Fruit fly (Drosophila melanogaster) whole organism, larva: Measurements from ENCODE around the gene CG13484.

Source experiments
- noc ChIP-seq: fragments of 200-800 bp; sonication (Bioruptor generic); optimal IDR thresholded peaks from 3 replicates; lab custom pipeline; 2019; ENCODE audit warnings: missing biosample characterization, mild to moderate bottlenecking, missing genetic modification characterization, moderate library complexity

The CG13484 gene

DNA sequence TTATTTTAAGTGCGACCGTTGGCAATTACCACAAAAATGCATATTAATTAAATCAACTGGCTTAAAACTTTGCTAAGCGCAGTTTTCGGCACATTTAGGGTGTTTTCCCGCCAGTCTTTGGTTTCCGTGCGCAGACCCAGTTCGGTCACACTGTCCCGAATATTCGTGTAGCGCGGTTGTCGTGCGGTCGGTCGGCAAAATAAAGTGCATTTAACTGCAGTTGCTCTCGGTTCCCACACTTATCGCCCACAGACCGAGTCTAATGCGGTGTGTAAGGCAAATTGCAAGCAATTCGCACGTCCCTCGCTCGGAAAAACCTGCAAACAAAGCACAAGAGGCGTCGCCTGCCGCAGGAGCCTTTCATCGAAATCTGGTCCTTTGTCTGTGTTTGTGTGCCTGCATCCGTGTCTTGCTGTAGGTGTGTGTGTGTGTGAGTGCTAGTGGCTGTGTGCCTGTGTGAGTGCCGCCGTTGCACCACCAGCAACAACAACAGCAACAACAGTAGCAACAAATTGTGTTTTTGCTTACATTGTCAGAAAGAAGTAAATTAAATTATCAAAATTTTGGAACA is at the start of gene CG13484, which contains the start of gene Frl:
Gene CG13484 (minus strand): TSS at position 7 of the 571 bp plus-strand sequence.
Gene Frl (plus strand): TSS at position 143 of the 571 bp plus-strand sequence.
- no peak for TF ChIP-seq noc (tag; lab: Kevin White, UChicago)

dm6 chr3L:14101421-14102130 is 48.7 kb upstream of the CG13484 start:
- TF ChIP-seq noc (tag; lab: Kevin White, UChicago), result no peak

dm6 chr3L:14100058-14100457 is 47.2 kb upstream of the CG13484 start:
- TF ChIP-seq noc (tag; lab: Kevin White, UChicago), result no peak

dm6 chr3L:14097941-14098545 is 45.2 kb upstream of the CG13484 start, which contains the start of gene Fbp1:
TSS of gene Fbp1 (minus strand) at chr3L:14098053.
- TF ChIP-seq noc (tag; lab: Kevin White, UChicago), result no peak

DNA sequence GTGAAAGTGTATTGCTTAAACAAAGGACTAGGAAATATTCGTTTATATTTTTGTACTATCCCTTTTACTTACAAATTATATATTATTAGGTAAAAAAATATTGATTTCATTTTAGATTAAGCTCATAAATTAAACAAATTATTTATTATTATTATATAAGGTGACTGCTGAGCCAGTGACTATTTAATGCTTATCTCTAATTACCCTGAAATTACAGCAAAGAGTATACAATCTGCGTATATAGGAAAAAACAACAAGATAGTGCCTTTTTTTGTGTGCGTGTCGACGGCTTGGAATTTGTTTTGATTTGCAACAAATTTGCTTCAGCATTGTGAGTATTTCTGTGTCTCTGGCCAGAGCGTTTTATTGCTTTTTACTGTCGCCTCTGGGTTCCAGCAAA is 36.6 kb upstream of the CG13484 start:
- no peak for TF ChIP-seq noc (tag; lab: Kevin White, UChicago)

- no peak for TF ChIP-seq noc (tag; lab: Kevin White, UChicago)
These were observed 36.1 kb upstream of the CG13484 start for dm6 chr3L:14089010-14089409.

dm6 chr3L:14086225-14086624 is 33.3 kb upstream of the CG13484 start:
- no peak for TF ChIP-seq noc (tag; lab: Kevin White, UChicago)

DNA sequence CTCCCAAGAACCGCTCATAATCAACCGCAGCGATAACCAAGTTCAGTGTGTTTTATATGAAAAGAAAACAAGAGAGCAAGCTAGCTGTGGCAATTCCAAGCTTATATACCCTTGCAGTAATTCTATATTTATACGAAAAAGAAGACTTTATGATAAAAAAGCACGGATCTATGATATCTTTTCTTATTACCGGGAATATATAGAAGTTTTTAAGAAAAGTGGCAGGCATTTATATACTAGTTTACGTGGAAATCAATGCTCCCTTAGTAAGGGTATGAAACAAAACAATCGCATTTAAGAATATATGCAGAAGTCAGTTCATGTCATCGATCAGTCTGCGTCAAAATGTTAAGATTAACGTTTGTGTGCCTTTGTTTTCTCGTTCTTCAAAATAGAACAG is 30.4 kb upstream of the CG13484 start, which contains the start of gene CG8100:
Gene CG8100 (plus strand): TSS at position 333 of the 400 bp plus-strand sequence.
- TF ChIP-seq noc (tag; lab: Kevin White, UChicago), result no peak

DNA sequence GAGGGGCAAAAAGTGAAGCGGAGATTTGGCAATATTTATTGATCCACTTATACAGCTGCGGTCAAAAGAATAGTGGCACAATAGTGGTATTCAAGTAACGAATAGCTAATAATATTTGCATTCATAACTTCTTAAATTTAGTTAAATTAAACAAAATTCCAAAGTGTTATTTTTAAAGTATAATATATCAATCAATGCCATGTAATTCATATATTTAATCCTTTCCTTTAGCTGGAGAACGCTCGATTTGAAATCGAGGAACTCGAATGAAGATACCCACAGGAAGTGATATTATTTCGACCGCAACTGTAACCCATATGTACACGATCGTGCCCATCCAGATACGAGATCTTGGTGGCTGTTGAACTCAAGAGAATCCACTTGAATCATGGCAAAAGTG is 26.3 kb upstream of the CG13484 start:
- no peak for TF ChIP-seq noc (tag; lab: Kevin White, UChicago)

DNA sequence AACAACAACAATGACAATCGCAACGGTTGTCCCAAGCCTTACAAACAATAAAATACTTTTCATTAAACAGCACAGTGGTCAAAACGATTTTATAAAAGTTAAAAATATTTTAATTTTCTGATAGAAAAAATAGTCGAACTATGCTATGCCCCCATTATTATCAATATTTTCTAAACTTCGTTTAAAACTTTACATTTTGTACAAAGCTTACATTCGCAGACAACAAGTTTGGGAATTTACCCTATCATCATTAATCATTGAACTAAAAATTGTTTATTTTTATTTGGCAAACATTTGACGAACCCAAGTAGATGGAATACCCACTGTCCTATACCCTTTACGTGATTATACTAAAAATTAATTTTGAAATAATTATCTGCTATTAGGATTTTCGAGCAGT is 25.3 kb upstream of the CG13484 start:
- no peak for TF ChIP-seq noc (tag; lab: Kevin White, UChicago)

DNA sequence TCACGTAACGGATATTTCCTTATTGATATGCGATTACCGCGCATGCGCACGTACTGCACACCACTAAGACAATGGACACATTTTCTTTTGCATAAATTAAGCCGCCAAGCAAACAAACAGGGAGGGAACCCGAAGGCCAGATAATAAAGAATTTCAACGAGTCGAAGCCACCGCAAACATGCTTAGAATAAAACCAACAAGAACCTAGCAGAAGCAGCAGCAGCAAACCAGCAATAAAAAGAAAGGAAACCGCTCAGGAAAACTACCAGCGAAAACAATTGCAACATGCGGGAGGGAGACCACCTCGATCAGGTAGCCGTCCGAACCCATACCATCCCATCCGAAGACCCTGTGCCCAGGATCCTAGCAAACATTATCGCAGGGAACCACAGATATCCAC is 23.7 kb upstream of the CG13484 start:
- no peak for TF ChIP-seq noc (tag; lab: Kevin White, UChicago)

DNA sequence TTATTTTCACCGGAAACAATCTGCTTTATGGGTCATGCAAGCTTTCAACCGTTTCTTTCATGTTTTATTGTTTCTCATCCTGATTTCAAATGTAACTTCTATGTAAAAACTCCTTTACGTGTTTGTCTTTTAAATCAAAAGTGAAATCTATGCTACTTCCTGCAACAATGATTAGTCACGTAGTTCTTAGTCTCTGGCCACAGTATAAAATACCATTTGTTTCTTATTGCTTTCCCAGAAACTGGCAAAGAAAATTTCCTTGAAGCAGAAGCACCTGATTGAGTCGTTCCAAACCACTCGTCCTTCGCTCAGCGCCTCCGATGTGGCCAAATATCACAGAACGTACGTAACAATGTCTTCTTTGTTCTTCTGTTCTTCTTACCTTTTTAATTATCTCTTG is 22.6 kb upstream of the CG13484 start, which contains the start of gene btl:
Gene btl (plus strand): TSS at position 301 of the 400 bp plus-strand sequence.
- TF ChIP-seq noc (tag; lab: Kevin White, UChicago), result no peak

DNA sequence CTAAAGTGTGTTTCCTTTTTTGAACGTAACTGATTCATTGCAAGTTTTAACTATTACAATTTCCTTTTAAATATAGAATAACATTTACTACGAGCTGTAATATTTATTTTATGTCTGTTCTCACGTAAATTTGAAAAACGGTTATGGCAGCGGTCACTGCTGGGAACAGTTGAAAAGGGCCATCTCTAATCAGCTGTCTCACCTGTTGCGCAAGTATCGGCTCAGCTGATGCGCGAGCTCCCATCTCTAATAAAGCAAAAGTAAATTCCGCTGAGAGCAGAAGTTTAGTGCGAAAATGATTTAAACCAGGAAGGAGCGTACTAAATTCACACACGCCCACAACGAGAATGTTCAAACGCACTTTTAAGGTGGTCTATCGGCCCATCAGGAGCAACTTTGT is 18.7 kb upstream of the CG13484 start, which contains the start of gene Pex1:
Gene Pex1 (plus strand): TSS at position 272 of the 400 bp plus-strand sequence.
- no peak for TF ChIP-seq noc (tag; lab: Kevin White, UChicago)

dm6 chr3L:14064065-14064414 is 11.2 kb upstream of the CG13484 start:
- no peak for TF ChIP-seq noc (tag; lab: Kevin White, UChicago)

- no peak for TF ChIP-seq noc (tag; lab: Kevin White, UChicago)
These were observed 10.6 kb upstream of the CG13484 start for dm6 chr3L:14063241-14064064.

dm6 chr3L:14062702-14063101 is 9.8 kb upstream of the CG13484 start:
- TF ChIP-seq noc (tag; lab: Kevin White, UChicago), result no peak
